Worm (Caenorhabditis elegans): ENCODE results near the gene E02C12.19.

DNA sequence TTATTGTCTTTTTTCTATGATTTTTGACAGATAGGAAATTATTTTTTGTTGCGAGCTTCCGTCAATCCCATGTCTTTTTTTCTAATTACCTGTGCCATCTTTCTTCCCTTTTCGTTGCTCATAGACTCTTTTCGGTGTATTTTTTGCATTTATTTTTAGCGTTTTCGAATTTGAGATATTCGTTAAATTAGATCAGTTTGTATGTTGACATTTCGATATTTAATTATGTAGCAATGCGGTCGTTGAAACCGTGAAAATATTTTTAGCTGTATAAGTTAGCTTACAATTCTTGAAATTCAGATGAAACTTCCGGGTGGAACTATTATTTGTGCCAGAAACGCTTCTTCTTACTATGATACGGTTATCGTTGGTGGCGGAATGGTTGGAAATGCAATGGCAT lies 39.9 kb downstream of the E02C12.19 start, which contains the start of gene coq-6:
- TF ChIP-seq mdl-1 (tag; optimal IDR thresholded peaks at IDR 0.05) = no peak
- no peak for TF ChIP-seq nhr-77 (tag; optimal IDR thresholded peaks at IDR 0.05)
- no peak for TF ChIP-seq elt-3 (tag; optimal IDR thresholded peaks at IDR 0.05)
- TF ChIP-seq unc-130 (tag; optimal IDR thresholded peaks at IDR 0.05) = no peak
- no peak for TF ChIP-seq ama-1 (optimal IDR thresholded peaks at IDR 0.05)
- no peak for TF ChIP-seq unc-30 (tag; optimal IDR thresholded peaks at IDR 0.05)
- TF ChIP-seq fos-1 (tag; optimal IDR thresholded peaks at IDR 0.05) = no peak
- TF ChIP-seq nhr-11 (tag; optimal IDR thresholded peaks at IDR 0.05) = no peak
- no peak for TF ChIP-seq egl-27 (tag; optimal IDR thresholded peaks at IDR 0.05)
- no peak for TF ChIP-seq snpc-4 (tag; optimal IDR thresholded peaks at IDR 0.05)
- no peak for TF ChIP-seq mep-1 (tag; optimal IDR thresholded peaks at IDR 0.05)
- no peak for TF ChIP-seq blmp-1 (tag; optimal IDR thresholded peaks at IDR 0.05)
- TF ChIP-seq nhr-12 (tag; optimal IDR thresholded peaks at IDR 0.05) = no peak

Measured in whole organism, L1 larva.